Worm (Caenorhabditis elegans): ENCODE measurements around the gene lgg-2.

DNA sequence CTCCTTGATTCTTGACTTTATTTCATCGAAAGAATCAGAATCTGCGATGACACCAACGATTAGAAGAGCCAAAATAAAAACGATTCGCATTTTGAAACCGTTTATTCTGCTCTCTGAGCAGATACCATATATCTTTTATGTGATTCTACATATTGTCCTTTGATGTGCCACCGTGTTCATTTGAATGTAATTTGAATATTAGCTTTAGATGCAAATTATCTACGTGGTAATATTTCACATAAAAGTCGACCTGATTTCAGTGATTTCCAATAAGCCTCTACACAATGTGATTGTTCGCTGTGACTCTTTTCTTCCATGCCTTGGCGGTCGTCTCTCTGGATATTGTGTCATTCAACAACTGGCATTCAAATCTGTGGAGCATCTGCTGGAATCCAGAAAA is 36.6 kb downstream of the lgg-2 start, which contains the start of the genes F13E9.9 and F13E9.19:
- no peak for TF ChIP-seq efl-1 (GFP tag; optimal IDR thresholded peaks at IDR 0.05)
- no peak for TF ChIP-seq nfya-1 (tag; optimal IDR thresholded peaks at IDR 0.05; ENCODE audit: borderline replicate concordance, insufficient read depth)
- no peak for TF ChIP-seq ceh-91 (GFP tag; IDR thresholded peaks at IDR 0.05)
- TF ChIP-seq ztf-18 (tag; optimal IDR thresholded peaks at IDR 0.05) = no peak
- TF ChIP-seq ama-1 (optimal IDR thresholded peaks at IDR 0.05) = no peak
- TF ChIP-seq ama-1 (GFP tag; optimal IDR thresholded peaks at IDR 0.05) = no peak
- no peak for TF ChIP-seq ceh-27 (GFP tag; optimal IDR thresholded peaks at IDR 0.05)
- TF ChIP-seq atf-7 (tag; optimal IDR thresholded peaks at IDR 0.05) = no peak

Measured in whole organism, young adult.